Worm (Caenorhabditis elegans) whole organism, L4 larva: Measurements from ENCODE around the gene rpl-16.

Experiments used
- F44E2.7 ChIP-seq: fragments of 200-800 bp; sonication (Bioruptor generic); IDR thresholded peaks from 2 replicates; pipeline ENCODE4 v2.1.2; 2022; ENCODE audit warnings: missing genetic modification characterization, missing compliant biosample characterization
- ces-1 ChIP-seq: fragments of 150-350 bp; sonication (generic microtip); optimal IDR thresholded peaks from 4 replicates; lab custom pipeline; 2014; ENCODE audit warnings: missing biosample characterization, missing genetic modification reagents, missing genetic modification characterization
- fkh-10 ChIP-seq: fragments of 150-350 bp; optimal IDR thresholded peaks from 2 replicates; lab custom pipeline; 2014; ENCODE audit warnings: missing biosample characterization, missing genetic modification reagents, missing genetic modification characterization
- hif-1 ChIP-seq, 2 experiments: sonication (generic microtip); optimal IDR thresholded peaks; 2 replicates each; lab custom pipeline; 2016 to 2017; ENCODE audit warnings: missing compliant biosample characterization in 2 of 2, missing genetic modification characterization in 2 of 2, missing genetic modification reagents in 2 of 2, missing genotype in 2 of 2, mild to moderate bottlenecking in 1 of 2
- lin-13 ChIP-seq: fragments of 150-350 bp; optimal IDR thresholded peaks from 2 replicates; lab custom pipeline; 2014; ENCODE audit warnings: missing biosample characterization, missing genetic modification reagents, missing genetic modification characterization
- mdl-1 ChIP-seq, 2 experiments: fragments of 150-350 bp in 1 of 2; sonication (generic microtip) in 1 of 2; optimal IDR thresholded peaks; 2 replicates each; lab custom pipeline; 2014 to 2017; ENCODE audit warnings: missing biosample characterization in 2 of 2, missing genetic modification characterization in 2 of 2
- nhr-11 ChIP-seq: fragments of 150-350 bp; optimal IDR thresholded peaks from 2 replicates; lab custom pipeline; 2014; ENCODE audit warnings: missing biosample characterization, missing genetic modification characterization
- nhr-237 ChIP-seq: sonication (generic microtip); optimal IDR thresholded peaks from 2 replicates; lab custom pipeline; 2017; ENCODE audit warnings: missing biosample characterization, missing genetic modification characterization
- nhr-6 ChIP-seq: fragments of 150-350 bp; optimal IDR thresholded peaks from 2 replicates; lab custom pipeline; 2014; ENCODE audit warnings: missing biosample characterization, missing genetic modification characterization
- rbr-2 ChIP-seq: sonication (generic microtip); optimal IDR thresholded peaks from 2 replicates; lab custom pipeline; 2016; ENCODE audit warnings: missing genotype, missing genetic modification characterization, missing compliant biosample characterization
- skn-1 ChIP-seq: fragments of 150-350 bp; optimal IDR thresholded peaks from 2 replicates; lab custom pipeline; 2014; ENCODE audit warnings: missing biosample characterization, missing genetic modification characterization
- unc-62 ChIP-seq, 3 experiments: fragments of 150-350 bp in 1 of 3; sonication (generic microtip); optimal IDR thresholded peaks in 2 of 3; peaks in 1 of 3; 1 replicate in 1 of 3; 2 replicates in 2 of 3; lab custom pipeline; 2014 to 2017; ENCODE audit warnings: missing biosample characterization in 3 of 3, missing genetic modification characterization in 3 of 3, missing genetic modification reagents in 3 of 3, missing genotype in 1 of 3
- zag-1 ChIP-seq: fragments of 150-350 bp; optimal IDR thresholded peaks from 2 replicates; lab custom pipeline; 2014; ENCODE audit warnings: missing biosample characterization, missing genetic modification characterization
- ztf-11 ChIP-seq: fragments of 150-350 bp; optimal IDR thresholded peaks from 2 replicates; lab custom pipeline; 2014; ENCODE audit warnings: missing biosample characterization, missing genetic modification characterization

- TF ChIP-seq nhr-237 (tag; lab: Kevin White, UChicago): no peak
- no peak for TF ChIP-seq fkh-10
- no peak for TF ChIP-seq unc-62 (GFP tag; optimal IDR thresholded peaks at IDR 0.05 in 1 of 2; lab: Kevin White, UChicago)
- TF ChIP-seq unc-62 (tag; optimal IDR thresholded peaks at IDR 0.05; lab: Kevin White, UChicago): no peak
- no peak for TF ChIP-seq rbr-2 (tag; lab: Kevin White, UChicago)
- no peak for TF ChIP-seq lin-13
- no peak for TF ChIP-seq ces-1 (GFP tag; lab: Kevin White, UChicago)
- no peak for TF ChIP-seq hif-1 (tag; optimal IDR thresholded peaks at IDR 0.05; lab: Kevin White, UChicago)
- TF ChIP-seq ztf-11 (tag; lab: Kevin White, UChicago): no peak
- TF ChIP-seq mdl-1 (tag; optimal IDR thresholded peaks at IDR 0.05; lab: Kevin White, UChicago): no peak
- no peak for TF ChIP-seq skn-1
- TF ChIP-seq F44E2.7 (GFP tag; lab: Robert Waterston, UW): no peak
- TF ChIP-seq nhr-6 (tag; lab: Kevin White, UChicago): no peak
- no peak for TF ChIP-seq zag-1 (tag; lab: Kevin White, UChicago)
- no peak for TF ChIP-seq nhr-11
Observed at ce11 chrIII:3484995-3485394, 18.4 kb downstream of the rpl-16 start.
